Worm (Caenorhabditis elegans): Measurements from ENCODE around the gene scl-17.

- TF ChIP-seq dao-5 (tag; optimal IDR thresholded peaks at IDR 0.05), result no peak
- no peak for TF ChIP-seq him-1 (tag; optimal IDR thresholded peaks at IDR 0.05)
- no peak for TF ChIP-seq W03F9.2 (tag; optimal IDR thresholded peaks at IDR 0.05)
Measured at ce11 chrII:1403056-1403455, 42.0 kb upstream of the scl-17 start, which contains the start of the genes Y51H7C.41 and cogc-4.
